Worm (Caenorhabditis elegans) whole organism, L4 larva: ENCODE data around the gene glb-11.

Experiments used
- Y75B8A.6 ChIP-seq: fragments of 200-800 bp; sonication (Bioruptor generic); IDR thresholded peaks from 2 replicates; pipeline ENCODE4 v1.3.6; 2022; ENCODE audit warnings: missing genetic modification reagents, missing genetic modification characterization, missing compliant biosample characterization
- ceh-44 ChIP-seq: fragments of 200-800 bp; sonication (Bioruptor generic); IDR thresholded peaks from 2 replicates; pipeline ENCODE4 v1.3.6; 2022; ENCODE audit warnings: missing genetic modification reagents, missing genetic modification characterization, missing compliant biosample characterization
- ces-1 ChIP-seq: fragments of 150-350 bp; sonication (generic microtip); optimal IDR thresholded peaks from 4 replicates; lab custom pipeline; 2014; ENCODE audit warnings: missing biosample characterization, missing genetic modification reagents, missing genetic modification characterization
- dmd-9 ChIP-seq: fragments of 200-800 bp; sonication (Bioruptor generic); IDR thresholded peaks from 2 replicates; pipeline ENCODE4 v1.3.6; 2022; ENCODE audit warnings: missing genetic modification reagents, missing genetic modification characterization, missing compliant biosample characterization
- hif-1 ChIP-seq, 2 experiments: sonication (generic microtip); optimal IDR thresholded peaks; 2 replicates each; lab custom pipeline; 2016 to 2017; ENCODE audit warnings: missing compliant biosample characterization in 2 of 2, missing genetic modification characterization in 2 of 2, missing genetic modification reagents in 2 of 2, missing genotype in 2 of 2, mild to moderate bottlenecking in 1 of 2
- hlh-11 ChIP-seq: fragments of 200-800 bp; sonication (Bioruptor generic); optimal IDR thresholded peaks from 2 replicates; lab custom pipeline; 2018; ENCODE audit warnings: mild to moderate bottlenecking, missing genetic modification characterization, missing compliant biosample characterization
- lim-7 ChIP-seq: fragments of 200-800 bp; sonication (Bioruptor generic); IDR thresholded peaks from 2 replicates; pipeline ENCODE4 v1.3.6; 2022; ENCODE audit warnings: missing genetic modification characterization, missing compliant biosample characterization
- madf-5 ChIP-seq, 2 experiments: fragments of 200-800 bp; sonication (Bioruptor generic); IDR thresholded peaks; 2 replicates each; pipeline ENCODE4 v1.3.6; 2022; ENCODE audit warnings: missing compliant biosample characterization in 2 of 2, missing genetic modification characterization in 2 of 2
- pqm-1 ChIP-seq: sonication (generic microtip); optimal IDR thresholded peaks from 2 replicates; lab custom pipeline; 2017; ENCODE audit warnings: missing biosample characterization, missing genetic modification characterization
- rbr-2 ChIP-seq: sonication (generic microtip); optimal IDR thresholded peaks from 2 replicates; lab custom pipeline; 2016; ENCODE audit warnings: missing genotype, missing genetic modification characterization, missing compliant biosample characterization
- snpc-4 ChIP-seq: fragments of 150-350 bp; optimal IDR thresholded peaks from 2 replicates; lab custom pipeline; 2014; ENCODE audit warnings: missing biosample characterization, missing genetic modification characterization
- tag-97 ChIP-seq: fragments of 200-800 bp; sonication (Bioruptor generic); IDR thresholded peaks from 2 replicates; pipeline ENCODE4 v1.3.6; 2022; ENCODE audit warnings: missing genetic modification characterization, missing compliant biosample characterization
- zip-2 ChIP-seq: fragments of 150-350 bp; optimal IDR thresholded peaks from 2 replicates; lab custom pipeline; 2014; ENCODE audit warnings: missing biosample characterization, missing genetic modification characterization
- ztf-7 ChIP-seq: fragments of 150-350 bp; optimal IDR thresholded peaks from 2 replicates; lab custom pipeline; 2014; ENCODE audit warnings: missing biosample characterization, missing genetic modification characterization

The glb-11 gene

ce11 chrIII:3952058-3952457 is 39.9 kb downstream of the glb-11 start (continued):
- no peak for TF ChIP-seq hlh-11 (tag; lab: Kevin White, UChicago)
- TF ChIP-seq zip-2 (tag; lab: Kevin White, UChicago) = no peak
- TF ChIP-seq tag-97 (GFP tag; lab: Robert Waterston, UW) = no peak
- no peak for TF ChIP-seq Y75B8A.6 (GFP tag; lab: Robert Waterston, UW)
- TF ChIP-seq snpc-4 (tag; lab: Kevin White, UChicago) = no peak
- TF ChIP-seq hif-1 (tag; optimal IDR thresholded peaks at IDR 0.05; lab: Kevin White, UChicago) = no peak
- no peak for TF ChIP-seq ces-1
- no peak for TF ChIP-seq lim-7 (GFP tag; lab: Robert Waterston, UW)
- TF ChIP-seq dmd-9 (GFP tag; lab: Robert Waterston, UW) = no peak
- TF ChIP-seq rbr-2 (tag; lab: Kevin White, UChicago) = no peak
- peak; percentile 62 for TF ChIP-seq pqm-1 (tag; lab: Kevin White, UChicago)
- no peak for TF ChIP-seq ztf-7
- no peak for TF ChIP-seq madf-5 (GFP tag; IDR thresholded peaks at IDR 0.05; lab: Robert Waterston, UW)
- TF ChIP-seq ceh-44 = no peak
